Fruit fly (Drosophila melanogaster): ENCODE data around the gene CG34316.

Gene CG34316

dm6 chr3R:15265406-15266040, 35.1 kb downstream of the CG34316 start, which contains the start of gene ATPsynO (continued):
- TF ChIP-seq Scr (GFP tag; IDR thresholded peaks at IDR 0.05; ENCODE audit: partially characterized antibody) (no peak; the same call in 1 of the 2 replicates), her (GFP tag; optimal IDR thresholded peaks at IDR 0.05) (no peak), row (GFP tag; IDR thresholded peaks at IDR 0.05) (peak; percentile 78), gem (tag; optimal IDR thresholded peaks at IDR 0.05) (no peak), Adf1 (GFP tag; IDR thresholded peaks at IDR 0.05) (no peak), sisA (GFP tag; IDR thresholded peaks at IDR 0.05) (no peak), CG18262 (tag; optimal IDR thresholded peaks at IDR 0.05) (peak; percentile 32), Fer1 (GFP tag; optimal IDR thresholded peaks at IDR 0.05) (peak; percentile 27), bbx (GFP tag; IDR thresholded peaks at IDR 0.05; ENCODE audit: partially characterized antibody) (0 out of 2 replicates have a peak, but pooled peaks have one; percentile 41), dati (GFP tag; IDR thresholded peaks at IDR 0.05) (no peak), Lhr (GFP tag; optimal IDR thresholded peaks at IDR 0.05) (no peak), CG4404 (GFP tag; IDR thresholded peaks at IDR 0.05) (no peak), Sry-β (GFP tag; optimal IDR thresholded peaks at IDR 0.05) (peak; percentile 86), Opbp (GFP tag; IDR thresholded peaks at IDR 0.05; ENCODE audit: partially characterized antibody) (peak; percentile 6; the same call in 1 of the 3 replicates), Max (GFP tag; optimal IDR thresholded peaks at IDR 0.05) (peak; percentile 8), CG1792 (GFP tag; optimal IDR thresholded peaks at IDR 0.05) (no peak), CG5245 (GFP tag; optimal IDR thresholded peaks at IDR 0.05) (no peak), CG6689 (GFP tag; IDR thresholded peaks at IDR 0.05) (no peak), Atf3 (GFP tag; optimal IDR thresholded peaks at IDR 0.05) (no peak), salm (tag; optimal IDR thresholded peaks at IDR 0.05) (no peak), CG4854 (GFP tag; optimal IDR thresholded peaks at IDR 0.05) (no peak), CG11560 (tag; IDR thresholded peaks at IDR 0.05) (no peak), insv (GFP tag; optimal IDR thresholded peaks at IDR 0.05) (no peak), pan (optimal IDR thresholded peaks at IDR 0.05) (no peak), pan (GFP tag; optimal IDR thresholded peaks at IDR 0.05 in 1 of 2, IDR thresholded peaks at IDR 0.05 in 1 of 2) (no peak), onecut (GFP tag; IDR thresholded peaks at IDR 0.05) (peak; percentile 39; the same call in 1 of the 2 replicates), CG32772 (GFP tag; IDR thresholded peaks at IDR 0.05) (no peak), Meics (GFP tag; optimal IDR thresholded peaks at IDR 0.05) (no peak), Myb (GFP tag; optimal IDR thresholded peaks at IDR 0.05) (peak; percentile 51), trem (tag; optimal IDR thresholded peaks at IDR 0.05) (peak; percentile 69), CG43689 (GFP tag; IDR thresholded peaks at IDR 0.05) (no peak), vnd (GFP tag; IDR thresholded peaks at IDR 0.05; ENCODE audit: partially characterized antibody) (0 out of 3 replicates have a peak, but pooled peaks have one; percentile 32), CG10321 (GFP tag; IDR thresholded peaks at IDR 0.05) (no peak), kay (GFP tag; optimal IDR thresholded peaks at IDR 0.05) (no peak), CG7786 (GFP tag; optimal IDR thresholded peaks at IDR 0.05) (no peak), otp (GFP tag; IDR thresholded peaks at IDR 0.05) (no peak), CG3281 (GFP tag; optimal IDR thresholded peaks at IDR 0.05) (peak; percentile 100), seq (GFP tag; IDR thresholded peaks at IDR 0.05) (no peak), lov (optimal IDR thresholded peaks at IDR 0.05) (no peak), lov (GFP tag; IDR thresholded peaks at IDR 0.05) (no peak), rib (GFP tag; IDR thresholded peaks at IDR 0.05) (no peak), gt (GFP tag; IDR thresholded peaks at IDR 0.05) (no peak), Dbx (GFP tag; IDR thresholded peaks at IDR 0.05) (no peak), B-H2 (GFP tag; optimal IDR thresholded peaks at IDR 0.05) (peak; percentile 57), Stat92E (GFP tag; optimal IDR thresholded peaks at IDR 0.05) (peak in 1 of 3 experiments; percentile 6), zfh2 (GFP tag; optimal IDR thresholded peaks at IDR 0.05) (no peak), ham (GFP tag; IDR thresholded peaks at IDR 0.05) (no peak), Sin3A (optimal IDR thresholded peaks at IDR 0.05) (peak; percentile 23), HLH3B (GFP tag; IDR thresholded peaks at IDR 0.05) (no peak)

All from whole organism, embryonic.